Fruit fly (Drosophila melanogaster) whole organism, embryonic: ENCODE data around the gene Acp65Aa.

ENCODE experiments used
- ATbp ChIP-seq: fragments of 200-800 bp; sonication (Bioruptor generic); optimal IDR thresholded peaks from 2 replicates; lab custom pipeline; 2017; ENCODE audit warnings: missing biosample characterization, mild to moderate bottlenecking, missing genetic modification characterization, missing genetic modification reagents
- CG10654 ChIP-seq: fragments of 200-800 bp; sonication (Bioruptor generic); optimal IDR thresholded peaks from 2 replicates; lab custom pipeline; 2016; ENCODE audit warnings: missing biosample characterization, missing genetic modification characterization
- CG11723 ChIP-seq: fragments of 200-800 bp; sonication (Bioruptor generic); optimal IDR thresholded peaks from 2 replicates; lab custom pipeline; 2017; ENCODE audit warnings: missing biosample characterization, mild to moderate bottlenecking, missing genetic modification characterization
- CG1233 ChIP-seq: fragments of 200-800 bp; sonication (Bioruptor generic); optimal IDR thresholded peaks from 4 replicates; lab custom pipeline; 2018; ENCODE audit warnings: missing biosample characterization, mild to moderate bottlenecking, missing genetic modification characterization
- CG12659 ChIP-seq: fragments of 200-800 bp; sonication (Bioruptor generic); optimal IDR thresholded peaks from 3 replicates; lab custom pipeline; 2017; ENCODE audit warnings: mild to moderate bottlenecking, missing biosample characterization, missing genetic modification reagents, missing genetic modification characterization
- CG14014 ChIP-seq: fragments of 200-800 bp; sonication (Bioruptor generic); IDR thresholded peaks from 2 replicates; pipeline ENCODE4 v1.3.6; 2022; ENCODE audit warnings: missing biosample characterization, missing genetic modification characterization
- CG15011 ChIP-seq: fragments of 200-800 bp; sonication (Bioruptor generic); optimal IDR thresholded peaks from 3 replicates; lab custom pipeline; 2018; ENCODE audit warnings: missing biosample characterization, mild to moderate bottlenecking, missing genetic modification characterization
- CG15269 ChIP-seq: fragments of 200-800 bp; sonication (Bioruptor generic); optimal IDR thresholded peaks from 2 replicates; lab custom pipeline; 2018; ENCODE audit warnings: missing biosample characterization, mild to moderate bottlenecking, missing genetic modification characterization, moderate library complexity
- CG17359 ChIP-seq: fragments of 200-800 bp; sonication (Bioruptor generic); optimal IDR thresholded peaks from 3 replicates; lab custom pipeline; 2018; ENCODE audit warnings: missing biosample characterization, mild to moderate bottlenecking, missing genetic modification characterization, moderate library complexity
- CG17385 ChIP-seq: fragments of 200-800 bp; sonication (Bioruptor generic); optimal IDR thresholded peaks from 3 replicates; lab custom pipeline; 2018; ENCODE audit warnings: missing biosample characterization, mild to moderate bottlenecking, missing genetic modification characterization
- CG2199 ChIP-seq: fragments of 200-800 bp; sonication (Bioruptor generic); IDR thresholded peaks from 3 replicates; pipeline ENCODE4 v1.3.6; 2022; ENCODE audit warnings: missing biosample characterization, missing genetic modification characterization
- CG2875 ChIP-seq: fragments of 200-800 bp; sonication (Bioruptor generic); optimal IDR thresholded peaks from 2 replicates; lab custom pipeline; 2017; ENCODE audit warnings: missing biosample characterization, mild to moderate bottlenecking, missing genetic modification characterization, missing genetic modification reagents
- CG31388 ChIP-seq: fragments of 200-800 bp; sonication (Bioruptor generic); optimal IDR thresholded peaks from 2 replicates; lab custom pipeline; 2016; ENCODE audit warnings: missing biosample characterization, missing genetic modification characterization
- CG32772 ChIP-seq: fragments of 200-800 bp; sonication (Bioruptor generic); IDR thresholded peaks from 2 replicates; pipeline ENCODE4 v1.3.6; 2022; ENCODE audit warnings: missing biosample characterization, missing genetic modification characterization
- CG3726 ChIP-seq: fragments of 200-800 bp; sonication (Bioruptor generic); IDR thresholded peaks from 3 replicates; pipeline ENCODE4, ENCODE4 v1.3.6; 2022; ENCODE audit warnings: missing biosample characterization, missing genetic modification characterization
- CG3847 ChIP-seq: fragments of 200-800 bp; sonication (Bioruptor generic); IDR thresholded peaks from 2 replicates; pipeline ENCODE4 v1.3.6; 2022; ENCODE audit warnings: missing biosample characterization, missing genetic modification characterization
- CG4707 ChIP-seq: fragments of 200-800 bp; sonication (Bioruptor generic); optimal IDR thresholded peaks from 2 replicates; lab custom pipeline; 2018; ENCODE audit warnings: missing biosample characterization, mild to moderate bottlenecking, missing genetic modification characterization, moderate library complexity
- CG7556 ChIP-seq: fragments of 200-800 bp; sonication (Bioruptor generic); optimal IDR thresholded peaks from 2 replicates; lab custom pipeline; 2017; ENCODE audit warnings: missing biosample characterization, mild to moderate bottlenecking, missing genetic modification characterization
- CG7987 ChIP-seq: fragments of 200-800 bp; sonication (Bioruptor generic); optimal IDR thresholded peaks from 2 replicates; lab custom pipeline; 2018; ENCODE audit warnings: missing biosample characterization, mild to moderate bottlenecking, missing genetic modification characterization, moderate library complexity
- CG8290 ChIP-seq, 3 experiments: fragments of 200-800 bp; sonication (Bioruptor generic); optimal IDR thresholded peaks; 2 replicates each; lab custom pipeline; 2016 to 2019; ENCODE audit warnings: missing biosample characterization in 3 of 3, missing genetic modification characterization in 3 of 3, mild to moderate bottlenecking in 2 of 3, moderate library complexity in 1 of 3
- CG8388 ChIP-seq: fragments of 200-800 bp; sonication (Bioruptor generic); optimal IDR thresholded peaks from 2 replicates; lab custom pipeline; 2019; ENCODE audit warnings: missing biosample characterization, mild to moderate bottlenecking, missing genetic modification characterization, moderate library complexity
- Drgx ChIP-seq: fragments of 200-800 bp; sonication (Bioruptor generic); IDR thresholded peaks from 2 replicates; pipeline ENCODE4 v1.3.6; 2022; ENCODE audit warnings: missing biosample characterization, missing genetic modification characterization
- Gsc ChIP-seq: fragments of 200-800 bp; sonication (Bioruptor generic); IDR thresholded peaks from 2 replicates; pipeline ENCODE4 v1.3.6; 2022; ENCODE audit warnings: missing biosample characterization, missing genetic modification characterization
- Hr51 ChIP-seq, 2 experiments: fragments of 200-800 bp; sonication (Bioruptor generic); optimal IDR thresholded peaks; 2 replicates in 1 of 2; 3 replicates in 1 of 2; lab custom pipeline; 2016 to 2018; ENCODE audit warnings: missing biosample characterization in 2 of 2, missing genetic modification characterization in 2 of 2, mild to moderate bottlenecking in 1 of 2, moderate library complexity in 1 of 2
- MESR4 ChIP-seq: fragments of 200-800 bp; sonication (Bioruptor generic); optimal IDR thresholded peaks from 2 replicates; lab custom pipeline; 2018; ENCODE audit warnings: missing biosample characterization, mild to moderate bottlenecking, missing genetic modification characterization, moderate library complexity
- Six4 ChIP-seq: fragments of 200-800 bp; sonication (Bioruptor generic); optimal IDR thresholded peaks from 2 replicates; lab custom pipeline; 2016; ENCODE audit warnings: missing biosample characterization, missing genetic modification characterization
- Sry-β ChIP-seq: fragments of 200-800 bp; sonication (Bioruptor generic); optimal IDR thresholded peaks from 2 replicates; lab custom pipeline; 2018; ENCODE audit warnings: missing biosample characterization, mild to moderate bottlenecking, missing genetic modification characterization, moderate library complexity
- ap ChIP-seq: fragments of 200-800 bp; sonication (Bioruptor generic); IDR thresholded peaks from 2 replicates; pipeline ENCODE4 v1.3.6; 2022; ENCODE audit warnings: missing biosample characterization, missing genetic modification characterization
- bbx ChIP-seq: fragments of 200-800 bp; sonication (Bioruptor generic); IDR thresholded peaks from 2 replicates; pipeline ENCODE4 v1.3.6; 2022; ENCODE audit warnings: missing biosample characterization, missing genetic modification characterization; ENCODE audit not compliant: partially characterized antibody
- cad ChIP-seq: fragments of >200 bp; optimal IDR thresholded peaks from 2 replicates; lab custom pipeline; 2017; ENCODE audit warnings: missing biosample characterization, missing genetic modification characterization
- ci ChIP-seq: fragments of 200-800 bp; sonication (Bioruptor generic); IDR thresholded peaks from 3 replicates; pipeline ENCODE4 v1.3.6; 2022; ENCODE audit warnings: missing biosample characterization, missing genetic modification characterization
- dmrt99B ChIP-seq: fragments of 200-800 bp; sonication (Bioruptor generic); optimal IDR thresholded peaks from 2 replicates; lab custom pipeline; 2018; ENCODE audit warnings: missing biosample characterization, mild to moderate bottlenecking, missing genetic modification characterization, moderate library complexity
- eyg ChIP-seq: fragments of 200-800 bp; sonication (Bioruptor generic); optimal IDR thresholded peaks from 3 replicates; lab custom pipeline; 2016; ENCODE audit warnings: missing biosample characterization, missing genetic modification characterization
- fd64A ChIP-seq: fragments of 200-800 bp; sonication (Bioruptor generic); optimal IDR thresholded peaks from 3 replicates; lab custom pipeline; 2018; ENCODE audit warnings: missing biosample characterization, mild to moderate bottlenecking, missing genetic modification characterization
- hb ChIP-seq: fragments of 200-800 bp; sonication (Bioruptor generic); IDR thresholded peaks from 3 replicates; pipeline ENCODE4 v1.3.6; 2022; ENCODE audit warnings: missing biosample characterization, missing genetic modification characterization; ENCODE audit not compliant: partially characterized antibody
- hbn ChIP-seq: fragments of 200-800 bp; sonication (Bioruptor generic); IDR thresholded peaks from 2 replicates; pipeline ENCODE4 v1.3.6; 2022; ENCODE audit warnings: missing biosample characterization, missing genetic modification characterization; ENCODE audit not compliant: partially characterized antibody
- mirr ChIP-seq: fragments of 200-800 bp; sonication (Bioruptor generic); optimal IDR thresholded peaks from 3 replicates; lab custom pipeline; 2018; ENCODE audit warnings: missing biosample characterization, mild to moderate bottlenecking, missing genetic modification characterization
- nau ChIP-seq: fragments of 200-800 bp; sonication (Bioruptor generic); optimal IDR thresholded peaks from 3 replicates; lab custom pipeline; 2017; ENCODE audit warnings: missing biosample characterization, mild to moderate bottlenecking, missing genetic modification characterization, missing genetic modification reagents
- oc ChIP-seq: fragments of 200-800 bp; sonication (Bioruptor generic); optimal IDR thresholded peaks from 2 replicates; lab custom pipeline; 2018; ENCODE audit warnings: missing biosample characterization, mild to moderate bottlenecking, missing genetic modification characterization, moderate library complexity
- odd ChIP-seq: fragments of 200-800 bp; sonication (Bioruptor generic); optimal IDR thresholded peaks from 2 replicates; lab custom pipeline; 2017; ENCODE audit warnings: missing biosample characterization, mild to moderate bottlenecking, missing genetic modification characterization
- pnt ChIP-seq: fragments of 200-800 bp; sonication (Bioruptor generic); optimal IDR thresholded peaks from 3 replicates; lab custom pipeline; 2016; ENCODE audit warnings: missing biosample characterization, missing genetic modification characterization
- sr ChIP-seq: fragments of 200-800 bp; sonication (Bioruptor generic); IDR thresholded peaks from 3 replicates; pipeline ENCODE4 v1.3.6; 2022; ENCODE audit warnings: missing biosample characterization, missing genetic modification characterization
- tin ChIP-seq: fragments of 200-800 bp; sonication (Bioruptor generic); optimal IDR thresholded peaks from 3 replicates; lab custom pipeline; 2016; ENCODE audit warnings: missing biosample characterization, missing genetic modification characterization
- unpg ChIP-seq: fragments of 200-800 bp; sonication (Bioruptor generic); optimal IDR thresholded peaks from 3 replicates; lab custom pipeline; 2018; ENCODE audit warnings: missing biosample characterization, mild to moderate bottlenecking, missing genetic modification characterization, moderate library complexity
- usp ChIP-seq: fragments of >200 bp; optimal IDR thresholded peaks from 2 replicates; lab custom pipeline; 2017; ENCODE audit warnings: missing biosample characterization, missing genetic modification characterization
- wek ChIP-seq: fragments of 200-800 bp; sonication (Bioruptor generic); optimal IDR thresholded peaks from 3 replicates; lab custom pipeline; 2018; ENCODE audit warnings: missing biosample characterization, mild to moderate bottlenecking, missing genetic modification characterization, moderate library complexity

Gene Acp65Aa

dm6 chr3L:6140771-6141472 lies 11.6 kb downstream of the Acp65Aa start (continued):
- TF ChIP-seq hbn (GFP tag; lab: Robert Waterston, UW), result no peak
- TF ChIP-seq CG12659 (GFP tag; lab: Kevin White, UChicago), result peak; percentile 4
- no peak for TF ChIP-seq CG17385
- TF ChIP-seq CG7987, result no peak
- TF ChIP-seq dmrt99B (tag; lab: Kevin White, UChicago), result peak; percentile 18
- TF ChIP-seq CG8388, result no peak
- no peak for TF ChIP-seq CG3847

dm6 chr3L:6139924-6140574 lies 12.5 kb downstream of the Acp65Aa start, which contains the start of gene Cpr65Av:
TSS of gene Cpr65Av (minus strand) at chr3L:6139974.
- peak; percentile 28 for TF ChIP-seq mirr (GFP tag; lab: Kevin White, UChicago)
- no peak for TF ChIP-seq ap (GFP tag; lab: Robert Waterston, UW)
- TF ChIP-seq cad (GFP tag; lab: Kevin White, UChicago), result no peak
- peak; percentile 59 for TF ChIP-seq dmrt99B (tag; lab: Kevin White, UChicago)
- no peak for TF ChIP-seq pnt
- TF ChIP-seq bbx, result no peak
- TF ChIP-seq eyg (GFP tag; lab: Kevin White, UChicago), result no peak
- no peak for TF ChIP-seq Sry-β (GFP tag; lab: Kevin White, UChicago)
- 0 out of 3 replicates have a peak, but pooled peaks have one; percentile 24 for TF ChIP-seq sr (GFP tag; lab: Robert Waterston, UW)
- TF ChIP-seq tin (GFP tag; lab: Kevin White, UChicago), result no peak
- no peak for TF ChIP-seq Drgx
- peak; percentile 34; the same call in 1 of the 2 replicates for TF ChIP-seq CG14014 (GFP tag; lab: Robert Waterston, UW)
- peak; percentile 40 for TF ChIP-seq CG17359 (tag; lab: Kevin White, UChicago)
- TF ChIP-seq ci (GFP tag; lab: Robert Waterston, UW), result no peak
- TF ChIP-seq wek (GFP tag; lab: Kevin White, UChicago), result peak; percentile 50
- TF ChIP-seq unpg, result peak; percentile 24
- peak; percentile 37 for TF ChIP-seq CG2875
- no peak for TF ChIP-seq CG11723 (GFP tag; lab: Kevin White, UChicago)
- no peak for TF ChIP-seq Six4 (GFP tag; lab: Kevin White, UChicago)
- peak; percentile 33 for TF ChIP-seq odd
- peak; percentile 28 for TF ChIP-seq CG4707 (GFP tag; lab: Kevin White, UChicago)
- TF ChIP-seq MESR4 (GFP tag; lab: Kevin White, UChicago), result no peak
- peak; percentile 10 for TF ChIP-seq CG15269
- TF ChIP-seq Gsc (GFP tag; lab: Robert Waterston, UW), result no peak
- no peak for TF ChIP-seq CG2199 (GFP tag; lab: Robert Waterston, UW)
- TF ChIP-seq fd64A (GFP tag; lab: Kevin White, UChicago), result peak; percentile 16
- TF ChIP-seq nau (GFP tag; lab: Kevin White, UChicago), result peak; percentile 3
- no peak for TF ChIP-seq CG7556 (GFP tag; lab: Kevin White, UChicago)
- TF ChIP-seq ATbp (GFP tag; lab: Kevin White, UChicago), result peak; percentile 62
- peak; percentile 22 for TF ChIP-seq oc (tag; lab: Kevin White, UChicago)
- no peak for TF ChIP-seq CG3726 (GFP tag; lab: Robert Waterston, UW)
- TF ChIP-seq CG1233, result peak; percentile 32
- no peak for TF ChIP-seq hb (GFP tag; lab: Robert Waterston, UW)
- TF ChIP-seq CG10654 (GFP tag; lab: Kevin White, UChicago), result no peak
- no peak for TF ChIP-seq CG31388
- TF ChIP-seq CG15011 (GFP tag; lab: Kevin White, UChicago), result peak; percentile 6
- no peak for TF ChIP-seq CG32772 (GFP tag; lab: Robert Waterston, UW)
- peak in 1 of 2 experiments; percentile 43 for TF ChIP-seq Hr51 (GFP tag; optimal IDR thresholded peaks at IDR 0.05; lab: Kevin White, UChicago)
- no peak for TF ChIP-seq usp (GFP tag; lab: Kevin White, UChicago)
- TF ChIP-seq CG8290 (GFP tag; optimal IDR thresholded peaks at IDR 0.05; lab: Kevin White, UChicago), result no peak
- TF ChIP-seq CG8290 (tag; optimal IDR thresholded peaks at IDR 0.05; lab: Kevin White, UChicago), result peak in 1 of 2 experiments; percentile 40
